Fruit fly (Drosophila melanogaster) whole organism, embryonic: ENCODE results near the gene Rpn9.
A peak's percentile ranks its signal among the peaks of the same experiment; 100 is the strongest.

Experiments
- Asciz ChIP-seq: fragments of 200-800 bp; sonication (Bioruptor generic); optimal IDR thresholded peaks from 2 replicates; lab custom pipeline; 2017; ENCODE audit warnings: missing biosample characterization, mild to moderate bottlenecking, missing genetic modification characterization, missing genetic modification reagents
- Atf-2 ChIP-seq: fragments of 200-800 bp; sonication (Bioruptor generic); optimal IDR thresholded peaks from 2 replicates; lab custom pipeline; 2016; ENCODE audit warnings: missing biosample characterization, missing genetic modification characterization
- CG10209 ChIP-seq: fragments of 200-800 bp; sonication (Bioruptor generic); optimal IDR thresholded peaks from 3 replicates; lab custom pipeline; 2017; ENCODE audit warnings: missing biosample characterization, mild to moderate bottlenecking, missing genetic modification characterization, missing genetic modification reagents
- CG10959 ChIP-seq: fragments of 200-800 bp; sonication (Bioruptor generic); IDR thresholded peaks from 2 replicates; pipeline ENCODE4 v1.3.6; 2022; ENCODE audit warnings: missing biosample characterization, missing genetic modification characterization
- CG12219 ChIP-seq: fragments of 200-800 bp; sonication (Bioruptor generic); optimal IDR thresholded peaks from 3 replicates; lab custom pipeline; 2018; ENCODE audit warnings: missing biosample characterization, mild to moderate bottlenecking, missing genetic modification characterization
- CG16779 ChIP-seq: fragments of 200-800 bp; sonication (Bioruptor generic); IDR thresholded peaks from 2 replicates; pipeline ENCODE4 v1.3.6; 2022; ENCODE audit warnings: missing biosample characterization, missing genetic modification characterization
- CG18262 ChIP-seq: fragments of 200-800 bp; optimal IDR thresholded peaks from 3 replicates; lab custom pipeline; 2019; ENCODE audit warnings: missing biosample characterization, mild to moderate bottlenecking, missing genetic modification characterization, moderate library complexity
- CG18599 ChIP-seq: fragments of 200-800 bp; sonication (Bioruptor generic); optimal IDR thresholded peaks from 3 replicates; lab custom pipeline; 2017; ENCODE audit warnings: missing biosample characterization, missing genetic modification characterization, mild to moderate bottlenecking, moderate library complexity, missing genetic modification reagents
- CG2120 ChIP-seq: fragments of 200-800 bp; sonication (Bioruptor generic); optimal IDR thresholded peaks from 3 replicates; lab custom pipeline; 2016; ENCODE audit warnings: missing biosample characterization, missing genetic modification characterization
- CG2202 ChIP-seq: fragments of 200-800 bp; sonication (Bioruptor generic); optimal IDR thresholded peaks from 2 replicates; lab custom pipeline; 2018; ENCODE audit warnings: missing biosample characterization, mild to moderate bottlenecking, missing genetic modification characterization
- CG30020 ChIP-seq: fragments of 200-800 bp; optimal IDR thresholded peaks from 2 replicates; lab custom pipeline; 2019; ENCODE audit warnings: missing biosample characterization, mild to moderate bottlenecking, missing genetic modification characterization, moderate library complexity
- CG31441 ChIP-seq: fragments of 200-800 bp; sonication (Bioruptor generic); IDR thresholded peaks from 2 replicates; pipeline ENCODE4 v1.3.6; 2022; ENCODE audit warnings: missing biosample characterization, missing genetic modification characterization
- CG3407 ChIP-seq: fragments of 200-800 bp; sonication (Bioruptor generic); optimal IDR thresholded peaks from 2 replicates; lab custom pipeline; 2018; ENCODE audit warnings: missing biosample characterization, mild to moderate bottlenecking, missing genetic modification characterization
- CG3847 ChIP-seq: fragments of 200-800 bp; sonication (Bioruptor generic); IDR thresholded peaks from 2 replicates; pipeline ENCODE4 v1.3.6; 2022; ENCODE audit warnings: missing biosample characterization, missing genetic modification characterization
- CG7357 ChIP-seq: fragments of 200-800 bp; sonication (Bioruptor generic); IDR thresholded peaks from 3 replicates; pipeline ENCODE4 v1.3.6; 2022; ENCODE audit warnings: missing biosample characterization, missing genetic modification characterization
- CG7745 ChIP-seq: fragments of 200-800 bp; sonication (Bioruptor generic); optimal IDR thresholded peaks from 2 replicates; lab custom pipeline; 2018; ENCODE audit warnings: missing biosample characterization, mild to moderate bottlenecking, missing genetic modification characterization, moderate library complexity
- CG8281 ChIP-seq: fragments of 200-800 bp; sonication (Bioruptor generic); optimal IDR thresholded peaks from 2 replicates; lab custom pipeline; 2018; ENCODE audit warnings: missing biosample characterization, mild to moderate bottlenecking, missing genetic modification characterization, moderate library complexity
- CG9609 ChIP-seq: fragments of 200-800 bp; sonication (Bioruptor generic); optimal IDR thresholded peaks from 3 replicates; lab custom pipeline; 2016; ENCODE audit warnings: missing biosample characterization, missing genetic modification characterization
- Dip2 ChIP-seq: fragments of 200-800 bp; sonication (Bioruptor generic); IDR thresholded peaks from 2 replicates; pipeline ENCODE4 v1.3.6; 2022; ENCODE audit warnings: missing biosample characterization, missing genetic modification characterization
- Doc2 ChIP-seq: fragments of 200-800 bp; sonication (Bioruptor generic); IDR thresholded peaks from 2 replicates; pipeline ENCODE4 v1.3.6; 2022; ENCODE audit warnings: missing biosample characterization, missing genetic modification characterization
- E2f1 ChIP-seq: fragments of 200-800 bp; sonication (Bioruptor generic); IDR thresholded peaks from 2 replicates; pipeline ENCODE4 v1.3.6; 2022; ENCODE audit warnings: missing biosample characterization, missing genetic modification characterization
- Fer3 ChIP-seq: fragments of 200-800 bp; sonication (Bioruptor generic); optimal IDR thresholded peaks from 2 replicates; lab custom pipeline; 2018; ENCODE audit warnings: missing biosample characterization, mild to moderate bottlenecking, missing genetic modification characterization, moderate library complexity
- HLH54F ChIP-seq: fragments of 200-800 bp; sonication (Bioruptor generic); optimal IDR thresholded peaks from 3 replicates; lab custom pipeline; 2016; ENCODE audit warnings: missing biosample characterization, missing genetic modification characterization
- NFAT ChIP-seq: fragments of 200-800 bp; sonication (Bioruptor generic); IDR thresholded peaks from 2 replicates; pipeline ENCODE4 v1.3.6; 2022; ENCODE audit warnings: missing biosample characterization, missing genetic modification characterization
- Nf-YC ChIP-seq: fragments of 200-800 bp; optimal IDR thresholded peaks from 3 replicates; lab custom pipeline; 2019; ENCODE audit warnings: missing biosample characterization, mild to moderate bottlenecking, missing genetic modification characterization, moderate library complexity
- Optix ChIP-seq: fragments of 200-800 bp; sonication (Bioruptor generic); IDR thresholded peaks from 3 replicates; pipeline ENCODE4 v1.3.6; 2022; ENCODE audit warnings: missing biosample characterization, missing genetic modification characterization
- Ptx1 ChIP-seq: fragments of 200-800 bp; sonication (Bioruptor generic); IDR thresholded peaks from 2 replicates; pipeline ENCODE4 v1.3.6; 2022; ENCODE audit warnings: missing biosample characterization, missing genetic modification characterization
- Trl ChIP-seq, 3 experiments: fragments of >200 bp in 2 of 3; fragments of 200-800 bp in 1 of 3; sonication (Bioruptor generic) in 1 of 3; optimal IDR thresholded peaks; 2 replicates in 1 of 3; 3 replicates in 2 of 3; lab custom pipeline; 2016 to 2017; ENCODE audit warnings: missing biosample characterization in 1 of 3, missing genetic modification characterization in 1 of 3
- ab ChIP-seq: fragments of 200-800 bp; sonication (Bioruptor generic); optimal IDR thresholded peaks from 2 replicates; lab custom pipeline; 2016; ENCODE audit warnings: missing biosample characterization, missing genetic modification characterization
- ash1 ChIP-seq: fragments of 200-800 bp; sonication (Bioruptor generic); optimal IDR thresholded peaks from 2 replicates; lab custom pipeline; 2018; ENCODE audit warnings: missing biosample characterization, mild to moderate bottlenecking, missing genetic modification characterization
- bbx ChIP-seq: fragments of 200-800 bp; sonication (Bioruptor generic); IDR thresholded peaks from 2 replicates; pipeline ENCODE4 v1.3.6; 2022; ENCODE audit warnings: missing biosample characterization, missing genetic modification characterization; ENCODE audit not compliant: partially characterized antibody
- bsh ChIP-seq, 2 experiments: fragments of 200-800 bp; sonication (Bioruptor generic); optimal IDR thresholded peaks; 2 replicates each; lab custom pipeline; 2017 to 2018; ENCODE audit warnings: mild to moderate bottlenecking in 2 of 2, missing biosample characterization in 2 of 2, missing genetic modification characterization in 2 of 2, moderate library complexity in 1 of 2
- caup ChIP-seq: fragments of 200-800 bp; sonication (Bioruptor generic); optimal IDR thresholded peaks from 3 replicates; lab custom pipeline; 2017; ENCODE audit warnings: missing biosample characterization, mild to moderate bottlenecking, missing genetic modification characterization, moderate library complexity; ENCODE audit not compliant: severe bottlenecking
- crol ChIP-seq: fragments of 200-800 bp; sonication (Bioruptor generic); IDR thresholded peaks from 2 replicates; pipeline ENCODE4 v1.3.6; 2022; ENCODE audit warnings: missing biosample characterization, missing genetic modification characterization
- eyg ChIP-seq: fragments of 200-800 bp; sonication (Bioruptor generic); optimal IDR thresholded peaks from 3 replicates; lab custom pipeline; 2016; ENCODE audit warnings: missing biosample characterization, missing genetic modification characterization
- fd64A ChIP-seq: fragments of 200-800 bp; sonication (Bioruptor generic); optimal IDR thresholded peaks from 3 replicates; lab custom pipeline; 2018; ENCODE audit warnings: missing biosample characterization, mild to moderate bottlenecking, missing genetic modification characterization
- fd96Cb ChIP-seq: fragments of 200-800 bp; sonication (Bioruptor generic); optimal IDR thresholded peaks from 2 replicates; lab custom pipeline; 2018; ENCODE audit warnings: missing biosample characterization, mild to moderate bottlenecking, missing genetic modification characterization, moderate library complexity
- grn ChIP-seq: fragments of 200-800 bp; sonication (Bioruptor generic); optimal IDR thresholded peaks from 3 replicates; lab custom pipeline; 2017; ENCODE audit warnings: missing biosample characterization, missing genetic modification characterization
- gt ChIP-seq: fragments of 200-800 bp; sonication (Bioruptor generic); IDR thresholded peaks from 2 replicates; pipeline ENCODE4 v1.3.6; 2022; ENCODE audit warnings: missing biosample characterization, missing genetic modification characterization
- lbe ChIP-seq: fragments of 200-800 bp; sonication (Bioruptor generic); optimal IDR thresholded peaks from 2 replicates; lab custom pipeline; 2016; ENCODE audit warnings: missing biosample characterization, mild to moderate bottlenecking, missing genetic modification characterization
- lov ChIP-seq, 2 experiments: fragments of 200-800 bp in 1 of 2; fragments of >200 bp in 1 of 2; sonication (Bioruptor generic) in 1 of 2; IDR thresholded peaks in 1 of 2; optimal IDR thresholded peaks in 1 of 2; 2 replicates in 1 of 2; 3 replicates in 1 of 2; pipeline versions ENCODE4 v1.3.6 to Lab custom; 2017 to 2022; ENCODE audit warnings: missing biosample characterization in 1 of 2, missing genetic modification characterization in 1 of 2
- nau ChIP-seq: fragments of 200-800 bp; sonication (Bioruptor generic); optimal IDR thresholded peaks from 3 replicates; lab custom pipeline; 2017; ENCODE audit warnings: missing biosample characterization, mild to moderate bottlenecking, missing genetic modification characterization, missing genetic modification reagents
- odd ChIP-seq: fragments of 200-800 bp; sonication (Bioruptor generic); optimal IDR thresholded peaks from 2 replicates; lab custom pipeline; 2017; ENCODE audit warnings: missing biosample characterization, mild to moderate bottlenecking, missing genetic modification characterization
- ro ChIP-seq: fragments of 200-800 bp; sonication (Bioruptor generic); IDR thresholded peaks from 2 replicates; pipeline ENCODE4 v1.3.6; 2022; ENCODE audit warnings: missing biosample characterization, missing genetic modification characterization
- sens ChIP-seq: fragments of 200-800 bp; sonication (Bioruptor generic); peaks from one replicate; lab custom pipeline; 2016; ENCODE audit warnings: missing biosample characterization, missing genetic modification characterization
- sisA ChIP-seq: fragments of 200-800 bp; sonication (Bioruptor generic); IDR thresholded peaks from 2 replicates; pipeline ENCODE4 v1.3.6; 2022; ENCODE audit warnings: missing biosample characterization, missing genetic modification characterization
- sqz ChIP-seq: fragments of 200-800 bp; sonication (Bioruptor generic); optimal IDR thresholded peaks from 3 replicates; lab custom pipeline; 2018; ENCODE audit warnings: missing biosample characterization, mild to moderate bottlenecking, missing genetic modification characterization
- unpg ChIP-seq: fragments of 200-800 bp; sonication (Bioruptor generic); optimal IDR thresholded peaks from 3 replicates; lab custom pipeline; 2018; ENCODE audit warnings: missing biosample characterization, mild to moderate bottlenecking, missing genetic modification characterization, moderate library complexity
- z ChIP-seq: fragments of 200-800 bp; sonication (Bioruptor generic); IDR thresholded peaks from 3 replicates; pipeline ENCODE4 v1.3.6; 2022; ENCODE audit warnings: missing biosample characterization, missing genetic modification characterization

The Rpn9 gene

DNA sequence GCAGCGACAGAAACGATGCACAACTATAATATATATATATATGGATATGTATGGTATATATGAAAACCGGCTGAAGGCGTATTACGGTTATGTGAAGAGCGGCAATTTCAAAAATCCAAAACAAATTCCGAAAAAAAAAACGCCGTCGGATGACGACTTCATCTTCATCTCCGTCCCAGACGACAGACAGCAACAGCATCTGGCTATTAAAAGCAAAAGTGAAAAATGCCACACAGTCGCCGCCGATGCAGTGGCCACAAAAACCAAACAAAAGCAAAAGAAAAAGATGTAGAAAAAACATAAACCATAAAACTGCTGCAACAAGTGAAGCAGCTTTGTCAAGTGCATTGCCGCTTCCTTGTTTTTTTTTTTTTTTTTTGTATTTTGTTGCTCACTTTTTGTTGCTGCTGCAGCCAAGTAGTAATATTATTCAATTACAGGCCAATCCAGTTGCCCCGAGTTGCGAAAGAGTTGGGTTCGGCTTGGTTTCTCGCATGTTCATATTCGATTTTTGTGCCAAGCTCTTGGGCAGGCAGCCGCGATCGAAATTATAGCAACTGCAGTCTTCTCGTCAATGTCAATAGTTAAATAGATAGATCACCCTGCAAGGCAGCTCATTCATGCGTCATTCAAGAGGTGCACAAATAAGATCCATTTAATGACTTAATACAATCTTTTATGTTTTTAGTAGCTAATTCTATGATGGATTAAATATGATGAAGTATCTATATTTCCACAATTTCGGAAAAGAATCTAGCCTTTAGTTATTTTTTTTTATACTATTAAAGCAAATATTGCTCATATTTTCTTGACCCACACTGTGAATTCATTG lies 1.5 kb upstream of the Rpn9 start (continued):
- TF ChIP-seq CG18262 (tag; lab: Kevin White, UChicago) (no peak), Optix (GFP tag; lab: Robert Waterston, UW) (0 out of 3 replicates have a peak, but pooled peaks have one; percentile 11), sisA (GFP tag; lab: Robert Waterston, UW) (no peak), fd64A (GFP tag; lab: Kevin White, UChicago) (no peak), grn (GFP tag; lab: Kevin White, UChicago) (no peak), lbe (GFP tag; lab: Kevin White, UChicago) (no peak), sqz (GFP tag; lab: Kevin White, UChicago) (peak; percentile 25), eyg (GFP tag; lab: Kevin White, UChicago) (no peak), odd (GFP tag; lab: Kevin White, UChicago) (no peak), nau (GFP tag; lab: Kevin White, UChicago) (no peak), lov (optimal IDR thresholded peaks at IDR 0.05; lab: Kevin White, UChicago) (no peak), lov (GFP tag; IDR thresholded peaks at IDR 0.05; lab: Robert Waterston, UW) (no peak), CG2202 (no peak), fd96Cb (tag; lab: Kevin White, UChicago) (no peak), Trl (optimal IDR thresholded peaks at IDR 0.05; lab: Kevin White, UChicago) (no peak), Trl (GFP tag; optimal IDR thresholded peaks at IDR 0.05; lab: Kevin White, UChicago) (no peak), crol (GFP tag; lab: Robert Waterston, UW) (no peak), CG7745 (no peak), bbx (GFP tag; lab: Robert Waterston, UW) (no peak), Nf-YC (tag; lab: Kevin White, UChicago) (no peak), CG30020 (tag; lab: Kevin White, UChicago) (no peak), HLH54F (GFP tag; lab: Kevin White, UChicago) (no peak), caup (no peak), CG3847 (GFP tag; lab: Robert Waterston, UW) (no peak), CG9609 (GFP tag; lab: Kevin White, UChicago) (no peak), CG8281 (tag; lab: Kevin White, UChicago) (no peak), CG10959 (no peak), CG7357 (GFP tag; lab: Robert Waterston, UW) (no peak), CG10209 (GFP tag; lab: Kevin White, UChicago) (no peak), unpg (GFP tag; lab: Kevin White, UChicago) (peak; percentile 23), ash1 (no peak), z (GFP tag; lab: Robert Waterston, UW) (no peak), CG3407 (GFP tag; lab: Kevin White, UChicago) (no peak), bsh (GFP tag; optimal IDR thresholded peaks at IDR 0.05; lab: Kevin White, UChicago) (peak in 1 of 2 experiments; percentile 7), Fer3 (tag; lab: Kevin White, UChicago) (no peak), Asciz (no peak), Atf-2 (GFP tag; lab: Kevin White, UChicago) (no peak), CG31441 (GFP tag; lab: Robert Waterston, UW) (0 out of 2 replicates have a peak, but pooled peaks have one; percentile 24), Ptx1 (GFP tag; lab: Robert Waterston, UW) (no peak), Doc2 (GFP tag; lab: Robert Waterston, UW) (no peak), NFAT (GFP tag; lab: Robert Waterston, UW) (no peak), E2f1 (GFP tag; lab: Robert Waterston, UW) (no peak), gt (GFP tag; lab: Robert Waterston, UW) (no peak), ro (GFP tag; lab: Robert Waterston, UW) (no peak), CG18599 (GFP tag; lab: Kevin White, UChicago) (no peak), CG16779 (GFP tag; lab: Robert Waterston, UW) (no peak), CG12219 (GFP tag; lab: Kevin White, UChicago) (no peak), ab (no peak), sens (GFP tag; lab: Kevin White, UChicago) (peak; percentile 75), Dip2 (GFP tag; lab: Robert Waterston, UW) (no peak), CG2120 (GFP tag; lab: Kevin White, UChicago) (no peak)
